Worm (Caenorhabditis elegans) whole organism, L4 larva: ENCODE measurements around the gene Y14H12B.1.

Experiments used
- F10B5.3 ChIP-seq: sonication (generic microtip); optimal IDR thresholded peaks from 2 replicates; lab custom pipeline; 2016; ENCODE audit warnings: mild to moderate bottlenecking, missing genetic modification characterization, missing compliant biosample characterization
- F26F4.8 ChIP-seq: fragments of 200-800 bp; sonication (Bioruptor generic); conservative IDR thresholded peaks from 2 replicates; pipeline ENCODE4 v1.3.6; 2022; ENCODE audit warnings: missing genetic modification characterization, missing compliant biosample characterization
- F44E2.7 ChIP-seq: fragments of 200-800 bp; sonication (Bioruptor generic); IDR thresholded peaks from 2 replicates; pipeline ENCODE4 v2.1.2; 2022; ENCODE audit warnings: missing genetic modification characterization, missing compliant biosample characterization
- T26A8.4 ChIP-seq: fragments of 200-800 bp; sonication (Bioruptor generic); IDR thresholded peaks from 2 replicates; pipeline ENCODE4 v1.3.6; 2022; ENCODE audit warnings: missing genetic modification characterization, missing compliant biosample characterization
- Y48G9A.11 ChIP-seq: fragments of 200-800 bp; sonication (Bioruptor generic); IDR thresholded peaks from 2 replicates; pipeline ENCODE4 v1.3.6; 2022; ENCODE audit warnings: missing genetic modification reagents, missing genetic modification characterization, missing compliant biosample characterization
- Y75B8A.6 ChIP-seq: fragments of 200-800 bp; sonication (Bioruptor generic); IDR thresholded peaks from 2 replicates; pipeline ENCODE4 v1.3.6; 2022; ENCODE audit warnings: missing genetic modification reagents, missing genetic modification characterization, missing compliant biosample characterization
- ZK337.2 ChIP-seq: fragments of 200-800 bp; sonication (Bioruptor generic); IDR thresholded peaks from 2 replicates; pipeline ENCODE4 v1.3.6; 2022; ENCODE audit warnings: missing genetic modification reagents, missing genetic modification characterization, missing compliant biosample characterization
- ZK546.5 ChIP-seq, 2 experiments: sonication (generic microtip); optimal IDR thresholded peaks; 2 replicates each; lab custom pipeline; 2017; ENCODE audit warnings: missing biosample characterization in 2 of 2, missing genetic modification characterization in 2 of 2
- aha-1 ChIP-seq: fragments of 150-350 bp; peaks from one replicate; lab custom pipeline; 2014; ENCODE audit warnings: missing biosample characterization, missing genetic modification characterization
- aly-2 ChIP-seq: sonication (generic microtip); optimal IDR thresholded peaks from 2 replicates; lab custom pipeline; 2018; ENCODE audit warnings: missing biosample characterization, missing genetic modification characterization
- ama-1 ChIP-seq: fragments of 150-350 bp; optimal IDR thresholded peaks from 2 replicates; lab custom pipeline; 2014; ENCODE audit warnings: inconsistent platforms, mixed read lengths
- arid-1 ChIP-seq: fragments of 200-800 bp; sonication (Bioruptor generic); conservative IDR thresholded peaks from 2 replicates; pipeline ENCODE4 v1.3.6; 2022; ENCODE audit warnings: missing genetic modification reagents, missing genetic modification characterization, missing compliant biosample characterization
- ceh-62 ChIP-seq: sonication (generic microtip); optimal IDR thresholded peaks from 2 replicates; lab custom pipeline; 2017; ENCODE audit warnings: missing biosample characterization, missing genetic modification characterization
- cey-2 ChIP-seq: sonication (generic microtip); optimal IDR thresholded peaks from 3 replicates; lab custom pipeline; 2017; ENCODE audit warnings: missing genetic modification characterization, mild to moderate bottlenecking, missing compliant biosample characterization, antibody characterized with exemption, borderline replicate concordance; ENCODE audit not compliant: insufficient read depth
- ctbp-1 ChIP-seq: fragments of 200-800 bp; sonication (Bioruptor generic); IDR thresholded peaks from 2 replicates; pipeline ENCODE4 v1.3.6; 2022; ENCODE audit warnings: missing genetic modification reagents, missing genetic modification characterization, missing compliant biosample characterization
- daf-12 ChIP-seq: fragments of 150-350 bp; optimal IDR thresholded peaks from 2 replicates; lab custom pipeline; 2014; ENCODE audit warnings: missing biosample characterization, missing genetic modification reagents, missing genetic modification characterization
- dmd-8 ChIP-seq: fragments of 200-800 bp; sonication (Bioruptor generic); IDR thresholded peaks from 2 replicates; pipeline ENCODE4 v1.3.6; 2022; ENCODE audit warnings: missing genetic modification characterization, missing compliant biosample characterization
- dpl-1 ChIP-seq: fragments of 150-350 bp; optimal IDR thresholded peaks from 2 replicates; lab custom pipeline; 2014; ENCODE audit warnings: missing biosample characterization, missing genetic modification reagents, missing genetic modification characterization
- dve-1 ChIP-seq: sonication (generic microtip); optimal IDR thresholded peaks from 2 replicates; lab custom pipeline; 2017; ENCODE audit warnings: antibody characterized with exemption, mild to moderate bottlenecking, missing genetic modification characterization, missing compliant biosample characterization; ENCODE audit not compliant: insufficient read depth
- fkh-10 ChIP-seq: fragments of 150-350 bp; optimal IDR thresholded peaks from 2 replicates; lab custom pipeline; 2014; ENCODE audit warnings: missing biosample characterization, missing genetic modification reagents, missing genetic modification characterization
- fos-1 ChIP-seq: fragments of 150-350 bp; optimal IDR thresholded peaks from 2 replicates; lab custom pipeline; 2014; ENCODE audit warnings: missing biosample characterization, missing genetic modification characterization
- gei-8 ChIP-seq: fragments of 200-800 bp; sonication (Bioruptor generic); optimal IDR thresholded peaks from 2 replicates; lab custom pipeline; 2018; ENCODE audit warnings: mild to moderate bottlenecking, missing genetic modification characterization, missing compliant biosample characterization
- hif-1 ChIP-seq, 2 experiments: sonication (generic microtip); optimal IDR thresholded peaks; 2 replicates each; lab custom pipeline; 2016 to 2017; ENCODE audit warnings: missing compliant biosample characterization in 2 of 2, missing genetic modification characterization in 2 of 2, missing genetic modification reagents in 2 of 2, missing genotype in 2 of 2, mild to moderate bottlenecking in 1 of 2
- hlh-11 ChIP-seq: fragments of 200-800 bp; sonication (Bioruptor generic); optimal IDR thresholded peaks from 2 replicates; lab custom pipeline; 2018; ENCODE audit warnings: mild to moderate bottlenecking, missing genetic modification characterization, missing compliant biosample characterization
- hmg-1.1 ChIP-seq: fragments of 200-800 bp; sonication (Bioruptor generic); IDR thresholded peaks from 2 replicates; pipeline ENCODE4 v1.3.6; 2022; ENCODE audit warnings: missing genetic modification reagents, missing genetic modification characterization, missing compliant biosample characterization
- lin-1 ChIP-seq: fragments of 200-800 bp; sonication (Bioruptor generic); IDR thresholded peaks from 2 replicates; pipeline ENCODE4 v1.3.6; 2022; ENCODE audit warnings: missing genetic modification reagents, missing genetic modification characterization, missing compliant biosample characterization
- lin-13 ChIP-seq: fragments of 150-350 bp; optimal IDR thresholded peaks from 2 replicates; lab custom pipeline; 2014; ENCODE audit warnings: missing biosample characterization, missing genetic modification reagents, missing genetic modification characterization
- lin-38 ChIP-seq: fragments of 200-800 bp; sonication (Bioruptor generic); IDR thresholded peaks from 2 replicates; pipeline ENCODE4 v1.3.6; 2022; ENCODE audit warnings: missing genetic modification reagents, missing genetic modification characterization, missing compliant biosample characterization
- lin-39 ChIP-seq: fragments of 150-350 bp; optimal IDR thresholded peaks from 2 replicates; lab custom pipeline; 2014; ENCODE audit warnings: missing biosample characterization, missing genetic modification reagents, missing genetic modification characterization
- lsy-2 ChIP-seq, 2 experiments: fragments of 150-350 bp in 1 of 2; sonication (generic microtip) in 1 of 2; optimal IDR thresholded peaks; 2 replicates each; lab custom pipeline; 2014 to 2017; ENCODE audit warnings: missing biosample characterization in 2 of 2, missing genetic modification characterization in 2 of 2
- madf-9 ChIP-seq: fragments of 200-800 bp; sonication (Bioruptor generic); conservative IDR thresholded peaks from 2 replicates; pipeline ENCODE4 v1.3.6; 2022; ENCODE audit warnings: missing genetic modification reagents, missing genetic modification characterization, missing compliant biosample characterization
- mdt-29 ChIP-seq: fragments of 200-800 bp; sonication (Bioruptor generic); IDR thresholded peaks from 2 replicates; pipeline ENCODE4 v1.3.6; 2022; ENCODE audit warnings: missing genetic modification reagents, missing genetic modification characterization, missing compliant biosample characterization
- mep-1 ChIP-seq: fragments of 150-350 bp; sonication (generic microtip); optimal IDR thresholded peaks from 3 replicates; lab custom pipeline; 2014; ENCODE audit warnings: missing biosample characterization, missing genetic modification characterization
- mes-2 ChIP-seq: sonication (generic microtip); optimal IDR thresholded peaks from 2 replicates; lab custom pipeline; 2016; ENCODE audit warnings: missing genotype, mild to moderate bottlenecking, missing genetic modification characterization, missing compliant biosample characterization; ENCODE audit not compliant: poor library complexity, severe bottlenecking
- mxl-3 ChIP-seq: fragments of 200-800 bp; sonication (Bioruptor generic); optimal IDR thresholded peaks from 2 replicates; lab custom pipeline; 2018; ENCODE audit warnings: mild to moderate bottlenecking, missing genetic modification characterization, missing compliant biosample characterization
- nhr-102 ChIP-seq: sonication (generic microtip); optimal IDR thresholded peaks from 2 replicates; lab custom pipeline; 2016; ENCODE audit warnings: mild to moderate bottlenecking, missing genetic modification characterization, moderate library complexity, missing compliant biosample characterization
- nhr-25 ChIP-seq: sonication (generic microtip); optimal IDR thresholded peaks from 2 replicates; lab custom pipeline; 2017; ENCODE audit warnings: missing genetic modification characterization, mild to moderate bottlenecking, missing compliant biosample characterization, antibody characterized with exemption, moderate library complexity, borderline replicate concordance; ENCODE audit not compliant: insufficient read depth
- nhr-28 ChIP-seq: fragments of 150-350 bp; optimal IDR thresholded peaks from 2 replicates; lab custom pipeline; 2014; ENCODE audit warnings: missing biosample characterization, missing genetic modification characterization
- nhr-41 ChIP-seq: fragments of 200-800 bp; sonication (Bioruptor generic); IDR thresholded peaks from 2 replicates; pipeline ENCODE4 v1.3.6; 2022; ENCODE audit warnings: missing genetic modification reagents, missing genetic modification characterization, missing compliant biosample characterization
- nhr-42 ChIP-seq: fragments of 200-800 bp; sonication (Bioruptor generic); IDR thresholded peaks from 2 replicates; pipeline ENCODE4 v1.3.6; 2022; ENCODE audit warnings: missing genetic modification characterization, missing compliant biosample characterization
- nhr-48 ChIP-seq: sonication (generic microtip); optimal IDR thresholded peaks from 2 replicates; lab custom pipeline; 2016; ENCODE audit warnings: mild to moderate bottlenecking, missing genetic modification characterization, missing compliant biosample characterization
- php-3 ChIP-seq: fragments of 200-800 bp; sonication (Bioruptor generic); IDR thresholded peaks from 2 replicates; pipeline ENCODE4 v1.3.6; 2022; ENCODE audit warnings: missing genetic modification reagents, missing genetic modification characterization, missing compliant biosample characterization
- skn-1 ChIP-seq: fragments of 150-350 bp; optimal IDR thresholded peaks from 2 replicates; lab custom pipeline; 2014; ENCODE audit warnings: missing biosample characterization, missing genetic modification characterization
- snpc-1.2 ChIP-seq: fragments of 200-800 bp; sonication (Bioruptor generic); IDR thresholded peaks from 2 replicates; pipeline ENCODE4 v1.3.6; 2022; ENCODE audit warnings: missing genetic modification reagents, missing genetic modification characterization, missing compliant biosample characterization
- snpc-4 ChIP-seq: fragments of 150-350 bp; optimal IDR thresholded peaks from 2 replicates; lab custom pipeline; 2014; ENCODE audit warnings: missing biosample characterization, missing genetic modification characterization
- spr-3 ChIP-seq: fragments of 200-800 bp; sonication (Bioruptor generic); optimal IDR thresholded peaks from 2 replicates; lab custom pipeline; 2018; ENCODE audit warnings: mild to moderate bottlenecking, missing genetic modification characterization, missing compliant biosample characterization
- tag-97 ChIP-seq: fragments of 200-800 bp; sonication (Bioruptor generic); IDR thresholded peaks from 2 replicates; pipeline ENCODE4 v1.3.6; 2022; ENCODE audit warnings: missing genetic modification characterization, missing compliant biosample characterization
- zfp-2 ChIP-seq: sonication (generic microtip); optimal IDR thresholded peaks from 2 replicates; lab custom pipeline; 2016; ENCODE audit warnings: mild to moderate bottlenecking, missing genetic modification characterization, missing compliant biosample characterization
- zfp-3 ChIP-seq: fragments of 200-800 bp; sonication (Bioruptor generic); conservative IDR thresholded peaks from 2 replicates; pipeline ENCODE4 v1.3.6; 2022; ENCODE audit warnings: missing genetic modification reagents, missing genetic modification characterization, missing compliant biosample characterization
- ztf-11 ChIP-seq: fragments of 150-350 bp; optimal IDR thresholded peaks from 2 replicates; lab custom pipeline; 2014; ENCODE audit warnings: missing biosample characterization, missing genetic modification characterization

Y14H12B.1 gene

DNA sequence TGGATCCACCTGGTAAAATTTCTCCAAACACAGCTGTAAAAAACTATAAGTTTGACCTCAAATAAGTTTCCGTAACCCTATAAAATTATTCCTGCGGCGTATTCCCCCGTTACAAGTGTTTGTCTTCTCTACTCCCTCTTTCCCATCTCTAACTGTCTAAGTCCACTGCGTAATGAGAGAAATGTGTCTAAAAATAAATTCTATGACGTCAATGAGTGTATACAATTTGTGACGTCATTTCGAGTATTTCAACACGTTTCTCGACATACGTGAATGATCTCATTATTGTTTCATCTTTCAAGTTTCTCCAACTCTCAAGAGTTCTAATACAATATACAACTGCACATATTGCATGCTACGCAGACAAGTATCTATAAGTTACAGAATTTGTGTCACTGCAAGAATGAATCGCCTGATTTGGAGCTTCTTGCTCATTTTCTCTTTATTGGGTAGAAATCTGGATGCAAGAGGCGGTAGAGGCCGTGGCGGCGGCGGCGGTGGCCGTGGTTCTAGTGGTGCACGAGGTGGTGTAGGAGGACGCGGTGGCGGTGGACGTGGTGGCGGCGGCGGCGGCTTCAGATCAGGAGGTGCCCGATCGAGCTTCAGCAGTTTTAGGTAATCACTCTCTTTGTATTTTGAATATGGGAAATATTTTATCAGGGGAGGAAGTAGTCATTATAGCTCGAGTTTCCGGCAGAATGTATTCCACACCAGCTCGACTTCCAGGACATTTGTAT, 36.3 kb upstream of the Y14H12B.1 start, which contains the start of gene F53C3.6:
Gene F53C3.6, plus strand, starts transcription at position 385 of the 737 bp plus-strand sequence.
- TF ChIP-seq ZK546.5 (tag; optimal IDR thresholded peaks at IDR 0.05; lab: Kevin White, UChicago) (no peak), gei-8 (GFP tag; lab: Kevin White, UChicago) (no peak), hlh-11 (tag; lab: Kevin White, UChicago) (peak; percentile 70), snpc-1.2 (GFP tag; lab: Robert Waterston, UW) (no peak), ctbp-1 (GFP tag; lab: Robert Waterston, UW) (no peak), tag-97 (GFP tag; lab: Robert Waterston, UW) (no peak), daf-12 (tag; lab: Kevin White, UChicago) (no peak), ZK337.2 (GFP tag; lab: Robert Waterston, UW) (no peak), lin-1 (GFP tag; lab: Robert Waterston, UW) (no peak), madf-9 (GFP tag; lab: Robert Waterston, UW) (no peak), zfp-2 (tag; lab: Kevin White, UChicago) (no peak), nhr-48 (tag; lab: Kevin White, UChicago) (peak; percentile 54), skn-1 (tag; lab: Kevin White, UChicago) (no peak), mep-1 (tag; lab: Kevin White, UChicago) (no peak), mxl-3 (GFP tag; lab: Kevin White, UChicago) (peak; percentile 6), lin-13 (peak; percentile 39), lin-38 (GFP tag; lab: Robert Waterston, UW) (no peak), nhr-102 (tag; lab: Kevin White, UChicago) (no peak), dmd-8 (GFP tag; lab: Robert Waterston, UW) (no peak), arid-1 (GFP tag; lab: Robert Waterston, UW) (no peak), snpc-4 (tag; lab: Kevin White, UChicago) (no peak), nhr-42 (GFP tag; lab: Robert Waterston, UW) (no peak), mdt-29 (GFP tag; lab: Robert Waterston, UW) (no peak), dve-1 (tag; lab: Kevin White, UChicago) (no peak), nhr-25 (tag; lab: Kevin White, UChicago) (no peak), mes-2 (peak; percentile 38), F44E2.7 (GFP tag; lab: Robert Waterston, UW) (no peak), Y48G9A.11 (GFP tag; lab: Robert Waterston, UW) (no peak), lin-39 (no peak), spr-3 (GFP tag; lab: Kevin White, UChicago) (no peak), fkh-10 (GFP tag; lab: Kevin White, UChicago) (no peak), F26F4.8 (GFP tag; lab: Robert Waterston, UW) (no peak), aha-1 (tag; lab: Kevin White, UChicago) (peak; percentile 98), zfp-3 (GFP tag; lab: Robert Waterston, UW) (no peak), cey-2 (no peak), ceh-62 (tag; lab: Kevin White, UChicago) (no peak), lsy-2 (tag; optimal IDR thresholded peaks at IDR 0.05; lab: Kevin White, UChicago) (peak in 1 of 2 experiments; percentile 76), nhr-28 (tag; lab: Kevin White, UChicago) (peak; percentile 54), F10B5.3 (tag; lab: Kevin White, UChicago) (no peak), ztf-11 (tag; lab: Kevin White, UChicago) (no peak), fos-1 (tag; lab: Kevin White, UChicago) (no peak), T26A8.4 (GFP tag; lab: Robert Waterston, UW) (no peak), hif-1 (tag; optimal IDR thresholded peaks at IDR 0.05; lab: Kevin White, UChicago) (peak in 1 of 2 experiments; percentile 24), ama-1 (lab: Kevin White, UChicago) (no peak), aly-2 (no peak), dpl-1 (peak; percentile 21), Y75B8A.6 (GFP tag; lab: Robert Waterston, UW) (no peak), nhr-41 (GFP tag; lab: Robert Waterston, UW) (no peak), hmg-1.1 (GFP tag; lab: Robert Waterston, UW) (0 out of 2 replicates have a peak, but pooled peaks have one; percentile 37), php-3 (GFP tag; lab: Robert Waterston, UW) (no peak)
